Fruit fly (Drosophila melanogaster) whole organism, embryonic: ENCODE results near the gene Baldspot.

Experiments used
- CG13296 ChIP-seq: fragments of 200-800 bp; sonication (Bioruptor generic); optimal IDR thresholded peaks from 3 replicates; lab custom pipeline; 2018; ENCODE audit warnings: missing biosample characterization, mild to moderate bottlenecking, missing genetic modification characterization
- E2f1 ChIP-seq: fragments of 200-800 bp; sonication (Bioruptor generic); IDR thresholded peaks from 2 replicates; pipeline ENCODE4 v1.3.6; 2022; ENCODE audit warnings: missing biosample characterization, missing genetic modification characterization
- Neu2 ChIP-seq: fragments of 200-800 bp; sonication (Bioruptor generic); optimal IDR thresholded peaks from 3 replicates; lab custom pipeline; 2016; ENCODE audit warnings: missing biosample characterization, missing genetic modification characterization, borderline replicate concordance
- h ChIP-seq: fragments of >200 bp; optimal IDR thresholded peaks from 2 replicates; lab custom pipeline; 2017
- oc ChIP-seq: fragments of 200-800 bp; sonication (Bioruptor generic); optimal IDR thresholded peaks from 2 replicates; lab custom pipeline; 2018; ENCODE audit warnings: missing biosample characterization, mild to moderate bottlenecking, missing genetic modification characterization, moderate library complexity
- sug ChIP-seq: fragments of 200-800 bp; optimal IDR thresholded peaks from 2 replicates; lab custom pipeline; 2019; ENCODE audit warnings: missing biosample characterization, mild to moderate bottlenecking, missing genetic modification characterization, moderate library complexity

DNA sequence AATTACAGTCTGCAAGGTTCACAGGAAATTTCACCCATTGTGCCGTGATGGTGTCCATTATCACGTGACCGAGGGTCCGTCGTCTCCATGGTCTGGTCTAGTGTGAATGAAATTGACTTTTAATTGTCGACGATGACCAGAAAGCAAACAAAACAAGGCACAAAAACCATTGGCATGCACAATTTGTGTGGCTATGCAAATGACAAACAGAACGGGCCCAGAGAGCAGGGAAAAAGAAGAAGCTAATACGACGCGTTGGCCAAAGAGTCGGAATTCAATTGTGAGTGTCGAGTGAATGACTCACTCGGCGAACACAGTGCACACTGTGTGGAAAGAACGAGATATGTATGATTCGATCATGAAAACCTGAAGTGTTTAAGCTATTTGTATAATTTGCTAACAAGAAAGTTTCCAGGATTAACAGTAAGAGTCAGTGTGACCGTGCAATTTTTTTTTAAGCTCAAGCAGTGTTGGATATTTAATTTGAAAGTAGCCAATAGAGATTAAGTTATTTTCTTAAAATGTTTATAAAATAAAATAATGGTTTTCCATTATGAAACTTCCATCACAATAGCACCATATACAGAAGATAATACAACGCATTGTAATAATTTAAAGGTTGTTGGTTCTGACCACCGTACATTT lies 25.7 kb downstream of the Baldspot start:
- TF ChIP-seq oc (no peak), CG13296 (GFP tag; lab: Kevin White, UChicago) (no peak), Neu2 (GFP tag; lab: Kevin White, UChicago) (no peak), sug (tag; lab: Kevin White, UChicago) (no peak), h (lab: Kevin White, UChicago) (no peak), E2f1 (GFP tag; lab: Robert Waterston, UW) (0 out of 2 replicates have a peak, but pooled peaks have one; percentile 22)
